Worm (Caenorhabditis elegans) whole organism, L4/young adult: Measurements from ENCODE around the gene T13C5.3.

Experiments used
- W03F9.2 ChIP-seq: fragments of 150-350 bp; optimal IDR thresholded peaks from 2 replicates; lab custom pipeline; 2014; ENCODE audit warnings: missing biosample characterization, missing genetic modification characterization
- dao-5 ChIP-seq: sonication (generic microtip); optimal IDR thresholded peaks from 2 replicates; lab custom pipeline; 2016; ENCODE audit warnings: missing genotype, missing genetic modification characterization, moderate library complexity, missing compliant biosample characterization
- him-1 ChIP-seq: sonication (generic microtip); optimal IDR thresholded peaks from 2 replicates; lab custom pipeline; 2016; ENCODE audit warnings: missing genotype, missing genetic modification reagents, missing genetic modification characterization, missing compliant biosample characterization

Gene T13C5.3

DNA sequence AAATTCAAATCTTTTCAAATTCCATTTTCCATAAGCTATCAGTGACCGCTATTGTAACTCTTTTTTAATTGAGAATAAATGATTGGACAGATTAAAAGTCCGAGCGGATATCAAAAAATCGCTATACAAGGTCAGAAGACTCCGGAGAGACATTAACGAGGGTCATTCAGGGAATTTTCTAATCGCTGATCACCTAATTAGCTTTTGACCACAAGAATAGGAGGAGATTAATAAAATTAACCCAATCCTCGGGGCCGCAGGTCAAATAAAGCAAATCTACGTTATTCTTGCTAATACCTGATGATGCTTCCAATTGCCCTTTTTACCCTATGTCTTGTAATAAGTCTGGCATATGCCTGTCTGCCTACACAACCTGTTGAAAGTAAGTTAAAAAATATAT lies 4.7 kb upstream of the T13C5.3 start, which contains the start of gene T25B2.1:
TSS of gene T25B2.1 (plus strand) at position 301 of the 400 bp plus-strand sequence.
- TF ChIP-seq dao-5 (tag; lab: Kevin White, UChicago) (no peak), him-1 (tag; lab: Kevin White, UChicago) (no peak), W03F9.2 (tag; lab: Kevin White, UChicago) (no peak)

- TF ChIP-seq W03F9.2 (tag; lab: Kevin White, UChicago) (no peak), him-1 (tag; lab: Kevin White, UChicago) (no peak), dao-5 (tag; lab: Kevin White, UChicago) (no peak)
Measured at ce11 chrX:6175829-6176228, 2.5 kb upstream of the T13C5.3 start, which contains the start of gene T25B2.3. TSS of gene T25B2.3 (plus strand) at chrX:6176129.

- no peak for TF ChIP-seq dao-5 (tag; lab: Kevin White, UChicago)
- TF ChIP-seq W03F9.2 (tag; lab: Kevin White, UChicago): no peak
- TF ChIP-seq him-1 (tag; lab: Kevin White, UChicago): no peak
Measured at ce11 chrX:6178989-6179388, 673 bp downstream of the T13C5.3 start.

ce11 chrX:6180293-6180692 lies 2.0 kb downstream of the T13C5.3 start, which contains the start of gene T13C5.7:
TSS of gene T13C5.7 (plus strand) at chrX:6180593.
- TF ChIP-seq dao-5 (tag; lab: Kevin White, UChicago): no peak
- TF ChIP-seq him-1 (tag; lab: Kevin White, UChicago): no peak
- no peak for TF ChIP-seq W03F9.2 (tag; lab: Kevin White, UChicago)

DNA sequence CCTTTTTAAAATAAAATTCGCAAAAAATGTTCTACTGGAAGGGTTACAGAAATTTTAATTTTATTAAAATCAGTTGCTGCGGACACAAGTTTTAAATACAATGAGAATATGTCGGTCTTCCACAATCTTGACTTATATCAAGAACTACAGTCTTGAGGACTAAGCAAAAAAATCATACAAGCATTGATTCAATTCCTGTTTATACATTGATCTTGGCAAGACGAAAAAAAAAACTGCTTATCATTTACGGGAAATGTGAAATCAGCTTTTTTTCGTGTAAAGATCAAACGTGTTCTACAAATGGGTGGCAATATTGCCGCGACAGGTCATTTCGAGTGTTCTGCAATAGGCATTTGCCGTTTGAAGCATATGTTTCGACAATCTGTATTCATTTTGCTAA lies 6.4 kb downstream of the T13C5.3 start, which contains the start of gene T13C5.2:
TSS of gene T13C5.2 (plus strand) at position 301 of the 400 bp plus-strand sequence.
- TF ChIP-seq W03F9.2 (tag; lab: Kevin White, UChicago) (no peak), dao-5 (tag; lab: Kevin White, UChicago) (no peak), him-1 (tag; lab: Kevin White, UChicago) (no peak)

ce11 chrX:6187848-6188247 lies 9.5 kb downstream of the T13C5.3 start, which contains the start of gene T13C5.10:
TSS of gene T13C5.10 (plus strand) at chrX:6188148.
- no peak for TF ChIP-seq W03F9.2 (tag; lab: Kevin White, UChicago)
- TF ChIP-seq him-1 (tag; lab: Kevin White, UChicago): no peak
- no peak for TF ChIP-seq dao-5 (tag; lab: Kevin White, UChicago)

ce11 chrX:6189955-6190354 lies 11.6 kb downstream of the T13C5.3 start, which contains the start of gene T13C5.9:
TSS of gene T13C5.9 (plus strand) at chrX:6190255.
- TF ChIP-seq dao-5 (tag; lab: Kevin White, UChicago): no peak
- TF ChIP-seq him-1 (tag; lab: Kevin White, UChicago): no peak
- no peak for TF ChIP-seq W03F9.2 (tag; lab: Kevin White, UChicago)

ce11 chrX:6194191-6194724 lies 15.9 kb downstream of the T13C5.3 start, which contains the start of gene ceh-54:
TSS of gene ceh-54 (minus strand) at chrX:6194241.
- no peak for TF ChIP-seq dao-5 (tag; lab: Kevin White, UChicago)
- TF ChIP-seq him-1 (tag; lab: Kevin White, UChicago): no peak
- TF ChIP-seq W03F9.2 (tag; lab: Kevin White, UChicago): no peak

DNA sequence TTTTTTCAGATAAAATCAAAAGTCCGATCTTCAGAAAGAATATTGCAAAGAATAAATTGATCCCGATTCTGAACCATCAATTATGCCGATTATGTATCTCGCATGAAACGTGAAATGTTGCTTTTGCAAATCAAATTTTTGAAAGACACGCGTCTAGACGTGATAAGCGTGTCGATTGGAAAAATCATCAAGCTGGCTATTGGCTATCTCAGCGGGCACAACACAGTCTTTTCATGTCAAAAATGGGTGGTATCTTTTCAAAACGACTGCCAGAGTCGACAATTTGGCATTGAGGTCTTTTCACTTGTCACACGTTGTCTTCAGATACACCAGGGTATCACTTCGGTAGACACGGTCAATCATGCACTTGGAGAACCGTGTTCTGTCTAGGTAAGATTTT lies 18.3 kb downstream of the T13C5.3 start, which contains the start of gene daf-9:
TSS of gene daf-9 (plus strand) at position 301 of the 400 bp plus-strand sequence.
- TF ChIP-seq dao-5 (tag; lab: Kevin White, UChicago) (no peak), W03F9.2 (tag; lab: Kevin White, UChicago) (no peak), him-1 (tag; lab: Kevin White, UChicago) (no peak)

ce11 chrX:6201542-6201941 lies 23.2 kb downstream of the T13C5.3 start:
- TF ChIP-seq him-1 (tag; lab: Kevin White, UChicago) (no peak), W03F9.2 (tag; lab: Kevin White, UChicago) (no peak), dao-5 (tag; lab: Kevin White, UChicago) (no peak)

- TF ChIP-seq W03F9.2 (tag; lab: Kevin White, UChicago): no peak
- TF ChIP-seq dao-5 (tag; lab: Kevin White, UChicago): no peak
Measured at ce11 chrX:6202809-6203208, 24.5 kb downstream of the T13C5.3 start.

DNA sequence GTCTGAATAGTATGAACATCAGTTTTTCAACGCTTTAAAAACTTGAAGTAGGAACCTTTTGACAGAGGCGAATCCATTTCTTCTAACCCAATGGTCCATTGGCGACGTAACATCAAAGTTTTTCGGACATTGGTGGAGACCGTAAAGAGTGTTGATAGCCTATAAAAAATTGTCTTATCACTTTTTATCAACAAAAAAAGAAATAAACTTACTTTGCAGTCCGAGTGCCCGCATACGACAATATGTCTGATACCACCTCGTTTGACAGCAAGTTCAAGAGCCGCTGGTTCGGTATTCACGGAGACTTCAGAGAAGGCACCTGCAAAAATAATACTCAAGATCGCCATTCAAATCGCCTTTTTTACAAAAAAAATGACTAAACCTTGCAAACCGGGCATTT lies 25.0 kb downstream of the T13C5.3 start:
- TF ChIP-seq W03F9.2 (tag; lab: Kevin White, UChicago) (no peak), him-1 (tag; lab: Kevin White, UChicago) (no peak), dao-5 (tag; lab: Kevin White, UChicago) (no peak)

- no peak for TF ChIP-seq dao-5 (tag; lab: Kevin White, UChicago)
- peak; percentile 25 for TF ChIP-seq W03F9.2 (tag; lab: Kevin White, UChicago)
- no peak for TF ChIP-seq him-1 (tag; lab: Kevin White, UChicago)
Measured at ce11 chrX:6204696-6205232, 26.4 kb downstream of the T13C5.3 start, which contains the start of gene bca-1. TSS of gene bca-1 (minus strand) at chrX:6204746.
